Worm (Caenorhabditis elegans) whole organism, late embryonic: Measurements from ENCODE around the gene R02E4.3.

Source experiments
- pha-4 ChIP-seq: fragments of 150-350 bp; optimal IDR thresholded peaks from 2 replicates; lab custom pipeline; 2018; ENCODE audit warnings: missing biosample characterization, missing genetic modification reagents, missing genetic modification characterization
- pqm-1 ChIP-seq: sonication (generic microtip); optimal IDR thresholded peaks from 2 replicates; lab custom pipeline; 2016; ENCODE audit warnings: missing genetic modification characterization, missing compliant biosample characterization

- TF ChIP-seq pqm-1 (tag; lab: Kevin White, UChicago): no peak
- TF ChIP-seq pha-4 (tag; lab: Kevin White, UChicago): no peak
Observed at ce11 chrX:4145051-4145826, 43.3 kb upstream of the R02E4.3 start.
